Worm (Caenorhabditis elegans): Measurements from ENCODE around the gene ugt-46.
A peak's percentile ranks its signal among the peaks of the same experiment; 100 is the strongest.

The ugt-46 gene

ce11 chrX:572601-573000 lies 42.5 kb upstream of the ugt-46 start, which contains the start of gene mrp-2:
TSS of gene mrp-2 (minus strand) at chrX:572701.
- TF ChIP-seq eor-1 (tag; optimal IDR thresholded peaks at IDR 0.05) = no peak
- TF ChIP-seq nhr-12 (tag; optimal IDR thresholded peaks at IDR 0.05) = no peak
- no peak for TF ChIP-seq elt-3 (tag; optimal IDR thresholded peaks at IDR 0.05)
- TF ChIP-seq mml-1 (tag; optimal IDR thresholded peaks at IDR 0.05) = no peak
- TF ChIP-seq elt-1 (tag; optimal IDR thresholded peaks at IDR 0.05) = no peak
- TF ChIP-seq lin-39 (tag; optimal IDR thresholded peaks at IDR 0.05) = no peak
- TF ChIP-seq lin-15B (tag; optimal IDR thresholded peaks at IDR 0.05) = no peak
- no peak for TF ChIP-seq ceh-16 (tag; optimal IDR thresholded peaks at IDR 0.05)
- no peak for TF ChIP-seq ZK546.5 (tag; optimal IDR thresholded peaks at IDR 0.05)
- TF ChIP-seq skn-1 (tag; optimal IDR thresholded peaks at IDR 0.05) = no peak
- TF ChIP-seq nhr-237 (tag; optimal IDR thresholded peaks at IDR 0.05) = no peak
- TF ChIP-seq nhr-25 (tag; optimal IDR thresholded peaks at IDR 0.05) = no peak
- no peak for TF ChIP-seq nhr-11 (tag; optimal IDR thresholded peaks at IDR 0.05)
- no peak for TF ChIP-seq jun-1 (tag; optimal IDR thresholded peaks at IDR 0.05)

ce11 chrX:571367-571766 lies 41.3 kb upstream of the ugt-46 start:
- TF ChIP-seq daf-12 (tag; optimal IDR thresholded peaks at IDR 0.05) = no peak
- TF ChIP-seq snpc-4 (tag; optimal IDR thresholded peaks at IDR 0.05) = no peak
- no peak for TF ChIP-seq nhr-77 (tag; optimal IDR thresholded peaks at IDR 0.05)
- TF ChIP-seq lin-15B (tag; optimal IDR thresholded peaks at IDR 0.05) = no peak
- no peak for TF ChIP-seq fkh-10 (GFP tag; optimal IDR thresholded peaks at IDR 0.05)
- no peak for TF ChIP-seq fkh-2 (tag; optimal IDR thresholded peaks at IDR 0.05)
- TF ChIP-seq elt-1 (tag; optimal IDR thresholded peaks at IDR 0.05) = no peak
- TF ChIP-seq R02D3.7 (tag; optimal IDR thresholded peaks at IDR 0.05) = no peak
- no peak for TF ChIP-seq ceh-16 (tag; optimal IDR thresholded peaks at IDR 0.05)
- TF ChIP-seq nhr-43 (tag; optimal IDR thresholded peaks at IDR 0.05; ENCODE audit: poor library complexity, severe bottlenecking) = no peak
- TF ChIP-seq nhr-12 (tag; optimal IDR thresholded peaks at IDR 0.05) = no peak
- no peak for TF ChIP-seq nhr-23 (tag; optimal IDR thresholded peaks at IDR 0.05)
- TF ChIP-seq ztf-4 (tag; optimal IDR thresholded peaks at IDR 0.05) = no peak
- no peak for TF ChIP-seq mdl-1 (tag; optimal IDR thresholded peaks at IDR 0.05)
- TF ChIP-seq aly-2 (tag; optimal IDR thresholded peaks at IDR 0.05) = no peak
- no peak for TF ChIP-seq ZK546.5 (tag; optimal IDR thresholded peaks at IDR 0.05)
- no peak for TF ChIP-seq ceh-82 (tag; optimal IDR thresholded peaks at IDR 0.05)

- TF ChIP-seq ZK546.5 (tag; optimal IDR thresholded peaks at IDR 0.05) (no peak), mml-1 (tag; optimal IDR thresholded peaks at IDR 0.05) (no peak), nhr-76 (tag; optimal IDR thresholded peaks at IDR 0.05) (no peak), nhr-23 (tag; optimal IDR thresholded peaks at IDR 0.05) (no peak), fos-1 (tag; optimal IDR thresholded peaks at IDR 0.05) (no peak), nhr-25 (tag; optimal IDR thresholded peaks at IDR 0.05) (peak; percentile 81)
Observed at ce11 chrX:557857-558256, 27.8 kb upstream of the ugt-46 start, which contains the start of gene nas-38. TSS of gene nas-38 (plus strand) at chrX:558157.

ce11 chrX:557195-557594 lies 27.1 kb upstream of the ugt-46 start, which contains the start of gene hlh-19:
TSS of gene hlh-19 (minus strand) at chrX:557295.
- TF ChIP-seq pqm-1 (tag; optimal IDR thresholded peaks at IDR 0.05) (no peak), elt-1 (tag; optimal IDR thresholded peaks at IDR 0.05) (no peak), nhr-237 (tag; optimal IDR thresholded peaks at IDR 0.05) (no peak), egl-5 (tag; optimal IDR thresholded peaks at IDR 0.05) (no peak), egl-27 (tag; optimal IDR thresholded peaks at IDR 0.05) (no peak), ZK546.5 (tag; optimal IDR thresholded peaks at IDR 0.05) (no peak), ceh-16 (tag; optimal IDR thresholded peaks at IDR 0.05) (no peak), nhr-67 (tag; optimal IDR thresholded peaks at IDR 0.05) (no peak), pha-4 (tag; optimal IDR thresholded peaks at IDR 0.05) (no peak), unc-39 (tag; optimal IDR thresholded peaks at IDR 0.05) (no peak), nhr-23 (tag; optimal IDR thresholded peaks at IDR 0.05) (no peak), lsy-12 (tag; optimal IDR thresholded peaks at IDR 0.05) (no peak), ceh-82 (tag; optimal IDR thresholded peaks at IDR 0.05) (no peak), lin-39 (tag; optimal IDR thresholded peaks at IDR 0.05) (no peak), tbx-2 (tag; optimal IDR thresholded peaks at IDR 0.05) (no peak), ztf-11 (tag; optimal IDR thresholded peaks at IDR 0.05) (no peak)
